Worm (Caenorhabditis elegans): ENCODE data around the gene ced-11.

The ced-11 gene

ce11 chrIII:9083118-9083517, 36.2 kb upstream of the ced-11 start:
- no peak for TF ChIP-seq T22C8.4 (GFP tag; IDR thresholded peaks at IDR 0.05)

- TF ChIP-seq flt-1 (GFP tag; IDR thresholded peaks at IDR 0.05) (no peak), med-1 (GFP tag; optimal IDR thresholded peaks at IDR 0.05; ENCODE audit: insufficient read depth) (no peak), ref-1 (GFP tag; conservative IDR thresholded peaks at IDR 0.05) (no peak), T22C8.4 (GFP tag; IDR thresholded peaks at IDR 0.05) (no peak), klf-2 (GFP tag; conservative IDR thresholded peaks at IDR 0.05) (no peak), ztf-29 (GFP tag; IDR thresholded peaks at IDR 0.05) (no peak), tab-1 (GFP tag; IDR thresholded peaks at IDR 0.05) (no peak), ztf-23 (GFP tag; IDR thresholded peaks at IDR 0.05) (0 out of 2 replicates have a peak, but pooled peaks have one; percentile 33)
Measured at ce11 chrIII:9084329-9084728, 35.0 kb upstream of the ced-11 start.

- TF ChIP-seq T22C8.4 (GFP tag; IDR thresholded peaks at IDR 0.05): no peak
- no peak for TF ChIP-seq ztf-29 (GFP tag; IDR thresholded peaks at IDR 0.05)
- no peak for TF ChIP-seq klf-2 (GFP tag; conservative IDR thresholded peaks at IDR 0.05)
- TF ChIP-seq flt-1 (GFP tag; IDR thresholded peaks at IDR 0.05): no peak
- TF ChIP-seq ztf-23 (GFP tag; IDR thresholded peaks at IDR 0.05): no peak
- no peak for TF ChIP-seq tab-1 (GFP tag; IDR thresholded peaks at IDR 0.05)
- no peak for TF ChIP-seq ref-1 (GFP tag; conservative IDR thresholded peaks at IDR 0.05)
- TF ChIP-seq cog-1 (tag; optimal IDR thresholded peaks at IDR 0.05): no peak
Measured at ce11 chrIII:9089325-9089823, 30.0 kb upstream of the ced-11 start, which contains the start of the genes mccc-2 and mrpl-44. mccc-2 (minus strand) TSS chrIII:9089375. mrpl-44 (minus strand) TSS chrIII:9089375.

- TF ChIP-seq cog-1 (tag; optimal IDR thresholded peaks at IDR 0.05): no peak
- TF ChIP-seq med-1 (GFP tag; optimal IDR thresholded peaks at IDR 0.05; ENCODE audit: insufficient read depth): no peak
- no peak for TF ChIP-seq ztf-23 (GFP tag; IDR thresholded peaks at IDR 0.05)
- TF ChIP-seq flt-1 (GFP tag; IDR thresholded peaks at IDR 0.05): no peak
- TF ChIP-seq T22C8.4 (GFP tag; IDR thresholded peaks at IDR 0.05): no peak
- TF ChIP-seq ref-1 (GFP tag; conservative IDR thresholded peaks at IDR 0.05): no peak
- no peak for TF ChIP-seq ztf-29 (GFP tag; IDR thresholded peaks at IDR 0.05)
- TF ChIP-seq tab-1 (GFP tag; IDR thresholded peaks at IDR 0.05): no peak
- no peak for TF ChIP-seq klf-2 (GFP tag; conservative IDR thresholded peaks at IDR 0.05)
Measured at ce11 chrIII:9091392-9092291, 27.7 kb upstream of the ced-11 start, which contains the start of gene glp-1. glp-1 (plus strand) TSS chrIII:9092241.

ce11 chrIII:9101212-9101611, 18.1 kb upstream of the ced-11 start, which contains the start of gene ZK507.1:
ZK507.1 (minus strand) TSS chrIII:9101312.
- TF ChIP-seq ztf-23 (GFP tag; IDR thresholded peaks at IDR 0.05) (no peak), T22C8.4 (GFP tag; IDR thresholded peaks at IDR 0.05) (no peak), klf-2 (GFP tag; conservative IDR thresholded peaks at IDR 0.05) (no peak), cog-1 (tag; optimal IDR thresholded peaks at IDR 0.05) (no peak), tab-1 (GFP tag; IDR thresholded peaks at IDR 0.05) (no peak), ref-1 (GFP tag; conservative IDR thresholded peaks at IDR 0.05) (no peak), med-1 (GFP tag; optimal IDR thresholded peaks at IDR 0.05; ENCODE audit: insufficient read depth) (no peak), ztf-29 (GFP tag; IDR thresholded peaks at IDR 0.05) (no peak), flt-1 (GFP tag; IDR thresholded peaks at IDR 0.05) (no peak)

ce11 chrIII:9103643-9104042, 15.7 kb upstream of the ced-11 start, which contains the start of gene dos-1:
dos-1 (plus strand) TSS chrIII:9103943.
- no peak for TF ChIP-seq ref-1 (GFP tag; conservative IDR thresholded peaks at IDR 0.05)
- TF ChIP-seq flt-1 (GFP tag; IDR thresholded peaks at IDR 0.05): no peak
- TF ChIP-seq cog-1 (tag; optimal IDR thresholded peaks at IDR 0.05): no peak
- TF ChIP-seq ztf-23 (GFP tag; IDR thresholded peaks at IDR 0.05): no peak
- TF ChIP-seq ztf-29 (GFP tag; IDR thresholded peaks at IDR 0.05): no peak
- no peak for TF ChIP-seq med-1 (GFP tag; optimal IDR thresholded peaks at IDR 0.05; ENCODE audit: insufficient read depth)
- no peak for TF ChIP-seq tab-1 (GFP tag; IDR thresholded peaks at IDR 0.05)
- TF ChIP-seq klf-2 (GFP tag; conservative IDR thresholded peaks at IDR 0.05): no peak
- no peak for TF ChIP-seq T22C8.4 (GFP tag; IDR thresholded peaks at IDR 0.05)

- 0 out of 2 replicates have a peak, but pooled peaks have one; percentile 59 for TF ChIP-seq klf-2 (GFP tag; conservative IDR thresholded peaks at IDR 0.05)
- peak; percentile 62 for TF ChIP-seq ref-1 (GFP tag; conservative IDR thresholded peaks at IDR 0.05)
- TF ChIP-seq med-1 (GFP tag; optimal IDR thresholded peaks at IDR 0.05; ENCODE audit: insufficient read depth): no peak
- peak; percentile 92 for TF ChIP-seq flt-1 (GFP tag; IDR thresholded peaks at IDR 0.05)
- TF ChIP-seq T22C8.4 (GFP tag; IDR thresholded peaks at IDR 0.05): peak; percentile 72
- peak; percentile 40; the same call in 1 of the 2 replicates for TF ChIP-seq ztf-29 (GFP tag; IDR thresholded peaks at IDR 0.05)
- TF ChIP-seq cog-1 (tag; optimal IDR thresholded peaks at IDR 0.05): no peak
- peak; percentile 81 for TF ChIP-seq ztf-23 (GFP tag; IDR thresholded peaks at IDR 0.05)
- TF ChIP-seq tab-1 (GFP tag; IDR thresholded peaks at IDR 0.05): peak; percentile 87
Measured at ce11 chrIII:9104060-9104459, 15.3 kb upstream of the ced-11 start.

ce11 chrIII:9105653-9106052, 13.7 kb upstream of the ced-11 start:
- TF ChIP-seq ztf-29 (GFP tag; IDR thresholded peaks at IDR 0.05) (no peak), tab-1 (GFP tag; IDR thresholded peaks at IDR 0.05) (no peak), flt-1 (GFP tag; IDR thresholded peaks at IDR 0.05) (no peak), klf-2 (GFP tag; conservative IDR thresholded peaks at IDR 0.05) (no peak), cog-1 (tag; optimal IDR thresholded peaks at IDR 0.05) (no peak), T22C8.4 (GFP tag; IDR thresholded peaks at IDR 0.05) (no peak), med-1 (GFP tag; optimal IDR thresholded peaks at IDR 0.05; ENCODE audit: insufficient read depth) (no peak)

ce11 chrIII:9109172-9109571, 10.2 kb upstream of the ced-11 start, which contains the start of gene cya-1:
cya-1 (minus strand) TSS chrIII:9109272.
- TF ChIP-seq cog-1 (tag; optimal IDR thresholded peaks at IDR 0.05): no peak
- TF ChIP-seq ztf-23 (GFP tag; IDR thresholded peaks at IDR 0.05): no peak
